Worm (Caenorhabditis elegans) whole organism, L3 larva: ENCODE results near the gene fbxb-106.

Experiments used
- nhr-11 ChIP-seq: fragments of 150-350 bp; optimal IDR thresholded peaks from 2 replicates; lab custom pipeline; 2014; ENCODE audit warnings: missing biosample characterization, missing genetic modification characterization
- nhr-12 ChIP-seq: fragments of 150-350 bp; optimal IDR thresholded peaks from 2 replicates; lab custom pipeline; 2014; ENCODE audit warnings: missing biosample characterization, missing genetic modification characterization
- nhr-237 ChIP-seq: fragments of 150-350 bp; optimal IDR thresholded peaks from 2 replicates; lab custom pipeline; 2014; ENCODE audit warnings: missing biosample characterization, missing genetic modification characterization
- nhr-76 ChIP-seq: fragments of 150-350 bp; sonication (generic microtip); optimal IDR thresholded peaks from 5 replicates; lab custom pipeline; 2014; ENCODE audit warnings: missing biosample characterization, missing genetic modification characterization
- skn-1 ChIP-seq: fragments of 150-350 bp; optimal IDR thresholded peaks from 2 replicates; lab custom pipeline; 2014; ENCODE audit warnings: missing biosample characterization, missing genetic modification characterization
- tbx-2 ChIP-seq: sonication (generic microtip); optimal IDR thresholded peaks from 2 replicates; lab custom pipeline; 2016; ENCODE audit warnings: mild to moderate bottlenecking, missing genetic modification characterization, missing compliant biosample characterization
- zag-1 ChIP-seq: fragments of 150-350 bp; optimal IDR thresholded peaks from 2 replicates; lab custom pipeline; 2014; ENCODE audit warnings: missing biosample characterization, missing genetic modification characterization

- no peak for TF ChIP-seq zag-1 (tag; lab: Kevin White, UChicago)
- TF ChIP-seq nhr-11 (tag; lab: Kevin White, UChicago): no peak
- TF ChIP-seq nhr-76 (tag; lab: Kevin White, UChicago): no peak
- TF ChIP-seq tbx-2 (tag; lab: Kevin White, UChicago): no peak
- TF ChIP-seq skn-1 (tag; lab: Kevin White, UChicago): no peak
- no peak for TF ChIP-seq nhr-12 (tag; lab: Kevin White, UChicago)
- no peak for TF ChIP-seq nhr-237 (tag; lab: Kevin White, UChicago)
These were observed 39.6 kb downstream of the fbxb-106 start for ce11 chrII:2801764-2802163.
